Worm (Caenorhabditis elegans): ENCODE results near the gene Y82E9BR.14.

ce11 chrIII:1380535-1381274, 33.2 kb downstream of the Y82E9BR.14 start, which contains the start of the genes pals-21 and Y82E9BR.6:
- TF ChIP-seq sptf-1 (tag; optimal IDR thresholded peaks at IDR 0.05) (no peak), lin-13 (tag; optimal IDR thresholded peaks at IDR 0.05) (no peak), lsy-2 (tag; optimal IDR thresholded peaks at IDR 0.05) (no peak), lin-32 (GFP tag; optimal IDR thresholded peaks at IDR 0.05) (no peak), nhr-237 (tag; optimal IDR thresholded peaks at IDR 0.05) (no peak), ztf-11 (tag; optimal IDR thresholded peaks at IDR 0.05) (no peak), bed-3 (GFP tag; optimal IDR thresholded peaks at IDR 0.05) (no peak)
